Fruit fly (Drosophila melanogaster) whole organism, pupa: ENCODE measurements around the gene CG31910.

ENCODE experiments used
- CG10348 ChIP-seq: fragments of 200-800 bp; sonication (Bioruptor generic); IDR thresholded peaks from 2 replicates; pipeline ENCODE4 v1.3.6; 2022; ENCODE audit warnings: missing biosample characterization, missing genetic modification characterization
- CG12605 ChIP-seq: fragments of 200-800 bp; sonication (Bioruptor generic); IDR thresholded peaks from 2 replicates; pipeline ENCODE4 v1.3.6; 2022; ENCODE audit warnings: missing biosample characterization, missing genetic modification characterization
- CG13204 ChIP-seq: fragments of 200-800 bp; sonication (Bioruptor generic); optimal IDR thresholded peaks from 2 replicates; lab custom pipeline; 2018; ENCODE audit warnings: missing biosample characterization, mild to moderate bottlenecking, missing genetic modification characterization, moderate library complexity
- CG14655 ChIP-seq: fragments of 200-800 bp; sonication (Bioruptor generic); optimal IDR thresholded peaks from 3 replicates; lab custom pipeline; 2017; ENCODE audit warnings: mild to moderate bottlenecking, missing biosample characterization, missing genetic modification reagents, missing genetic modification characterization
- CG15710 ChIP-seq: fragments of 200-800 bp; sonication (Bioruptor generic); optimal IDR thresholded peaks from 2 replicates; lab custom pipeline; 2018; ENCODE audit warnings: missing biosample characterization, mild to moderate bottlenecking, missing genetic modification characterization, moderate library complexity
- CG17806 ChIP-seq: fragments of 200-800 bp; sonication (Bioruptor generic); optimal IDR thresholded peaks from 2 replicates; lab custom pipeline; 2018; ENCODE audit warnings: missing biosample characterization, mild to moderate bottlenecking, missing genetic modification characterization, moderate library complexity
- CG32121 ChIP-seq: fragments of 200-800 bp; sonication (Bioruptor generic); IDR thresholded peaks from 2 replicates; pipeline ENCODE4 v1.3.6; 2022; ENCODE audit warnings: missing biosample characterization, missing genetic modification characterization
- CG34367 ChIP-seq: fragments of 200-800 bp; sonication (Bioruptor generic); optimal IDR thresholded peaks from 2 replicates; lab custom pipeline; 2018; ENCODE audit warnings: missing biosample characterization, mild to moderate bottlenecking, missing genetic modification characterization
- CG4496 ChIP-seq: fragments of 200-800 bp; sonication (Bioruptor generic); IDR thresholded peaks from 3 replicates; pipeline ENCODE4 v1.3.6; 2022; ENCODE audit warnings: missing biosample characterization, missing genetic modification characterization
- CG8159 ChIP-seq: fragments of 200-800 bp; sonication (Bioruptor generic); optimal IDR thresholded peaks from 3 replicates; lab custom pipeline; 2018; ENCODE audit warnings: missing biosample characterization, mild to moderate bottlenecking, missing genetic modification characterization, moderate library complexity
- CG8301 ChIP-seq: fragments of 200-800 bp; sonication (Bioruptor generic); optimal IDR thresholded peaks from 2 replicates; lab custom pipeline; 2018; ENCODE audit warnings: missing biosample characterization, mild to moderate bottlenecking, missing genetic modification characterization
- CG9948 ChIP-seq: fragments of 200-800 bp; sonication (Bioruptor generic); optimal IDR thresholded peaks from 2 replicates; lab custom pipeline; 2018; ENCODE audit warnings: missing biosample characterization, mild to moderate bottlenecking, missing genetic modification characterization, moderate library complexity
- D1 ChIP-seq: fragments of 200-800 bp; sonication (Bioruptor generic); optimal IDR thresholded peaks from 2 replicates; lab custom pipeline; 2018; ENCODE audit warnings: missing biosample characterization, mild to moderate bottlenecking, missing genetic modification characterization, moderate library complexity
- EcR ChIP-seq: fragments of 200-800 bp; sonication (Bioruptor generic); optimal IDR thresholded peaks from 3 replicates; lab custom pipeline; 2019; ENCODE audit warnings: missing biosample characterization, missing genetic modification characterization, mild to moderate bottlenecking, moderate library complexity, missing genetic modification reagents
- Ets98B ChIP-seq: fragments of 200-800 bp; sonication (Bioruptor generic); IDR thresholded peaks from 2 replicates; pipeline ENCODE4 v1.3.6; 2022; ENCODE audit warnings: missing biosample characterization, missing genetic modification characterization
- Pif1A ChIP-seq: fragments of 200-800 bp; sonication (Bioruptor generic); optimal IDR thresholded peaks from 3 replicates; lab custom pipeline; 2016; ENCODE audit warnings: missing biosample characterization, missing genetic modification characterization
- Pif1B ChIP-seq: fragments of 200-800 bp; sonication (Bioruptor generic); optimal IDR thresholded peaks from 3 replicates; lab custom pipeline; 2016; ENCODE audit warnings: missing biosample characterization, missing genetic modification characterization
- Snoo ChIP-seq: fragments of 200-800 bp; sonication (Bioruptor generic); optimal IDR thresholded peaks from 3 replicates; lab custom pipeline; 2017; ENCODE audit warnings: missing biosample characterization, mild to moderate bottlenecking, missing genetic modification characterization, inconsistent platforms
- fd96Ca ChIP-seq: fragments of 200-800 bp; sonication (Bioruptor generic); IDR thresholded peaks from 3 replicates; pipeline ENCODE4 v1.3.6; 2022; ENCODE audit warnings: missing biosample characterization, missing genetic modification characterization
- gl ChIP-seq: fragments of 200-800 bp; sonication (Bioruptor generic); optimal IDR thresholded peaks from 2 replicates; lab custom pipeline; 2018; ENCODE audit warnings: missing biosample characterization, mild to moderate bottlenecking, missing genetic modification characterization
- rn ChIP-seq: fragments of 200-800 bp; sonication (Bioruptor generic); IDR thresholded peaks from 2 replicates; pipeline ENCODE4 v1.3.6; 2022; ENCODE audit warnings: missing biosample characterization, missing genetic modification characterization

Gene CG31910

DNA sequence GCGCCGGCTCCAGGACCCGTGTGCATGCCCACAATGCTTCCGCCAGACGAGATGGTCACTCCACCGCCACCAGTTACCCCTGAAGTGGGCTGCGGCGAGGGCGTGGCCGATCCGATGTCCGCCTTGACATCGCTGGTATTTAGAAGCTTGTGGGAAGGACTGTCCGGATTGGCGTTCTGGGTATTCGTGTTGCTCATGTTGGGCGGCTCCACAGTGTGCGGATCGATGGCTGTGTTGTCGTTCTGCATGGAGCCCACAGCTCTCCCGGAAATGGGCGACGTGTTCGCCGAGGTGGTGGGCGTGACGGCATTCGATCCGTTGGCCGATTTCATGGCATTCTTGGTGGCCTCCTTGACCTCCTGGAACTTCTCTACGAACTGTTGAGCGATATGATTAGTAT is 23.7 kb downstream of the CG31910 start:
- TF ChIP-seq CG8301: no peak
- TF ChIP-seq CG12605 (GFP tag; lab: Robert Waterston, UW): no peak
- TF ChIP-seq Snoo (tag; lab: Kevin White, UChicago): no peak
- TF ChIP-seq CG9948: no peak
- no peak for TF ChIP-seq rn (GFP tag; lab: Robert Waterston, UW)
- TF ChIP-seq Pif1B: no peak
- no peak for TF ChIP-seq CG15710
- TF ChIP-seq CG34367 (tag; lab: Kevin White, UChicago): no peak
- no peak for TF ChIP-seq CG17806
- no peak for TF ChIP-seq CG10348 (GFP tag; lab: Robert Waterston, UW)
- TF ChIP-seq CG14655 (GFP tag; lab: Kevin White, UChicago): no peak
- no peak for TF ChIP-seq Pif1A (GFP tag; lab: Kevin White, UChicago)
- no peak for TF ChIP-seq CG4496 (GFP tag; lab: Robert Waterston, UW)

DNA sequence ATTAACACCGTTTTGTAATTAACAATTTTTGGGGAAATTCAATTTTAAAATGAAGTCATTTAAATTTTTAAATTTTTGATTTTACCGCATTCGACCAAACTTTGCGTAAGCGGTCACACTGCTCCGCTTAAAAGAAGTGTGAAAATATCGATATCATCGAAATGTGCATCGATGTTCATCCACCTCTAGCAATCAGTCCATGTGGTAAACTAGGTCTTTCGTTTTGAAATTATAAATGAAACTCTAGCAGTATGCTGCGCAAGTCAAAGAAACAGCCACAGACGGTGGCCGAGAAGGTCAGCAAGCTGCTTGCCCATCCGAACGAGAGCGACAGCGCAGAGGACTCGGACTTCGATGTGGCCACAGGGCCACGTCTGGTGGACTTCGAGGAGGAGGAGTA is 28.0 kb downstream of the CG31910 start, which contains the start of gene Aatf:
Aatf (plus strand) TSS at position 166 of the 400 bp plus-strand sequence.
- TF ChIP-seq Snoo (tag; lab: Kevin White, UChicago): no peak
- TF ChIP-seq Ets98B: 0 out of 2 replicates have a peak, but pooled peaks have one; percentile 6
- TF ChIP-seq CG14655 (GFP tag; lab: Kevin White, UChicago): no peak
- TF ChIP-seq fd96Ca (GFP tag; lab: Robert Waterston, UW): no peak
- TF ChIP-seq CG13204: no peak
- TF ChIP-seq CG15710: no peak
- TF ChIP-seq, all 21 proteins: peak for 1

DNA sequence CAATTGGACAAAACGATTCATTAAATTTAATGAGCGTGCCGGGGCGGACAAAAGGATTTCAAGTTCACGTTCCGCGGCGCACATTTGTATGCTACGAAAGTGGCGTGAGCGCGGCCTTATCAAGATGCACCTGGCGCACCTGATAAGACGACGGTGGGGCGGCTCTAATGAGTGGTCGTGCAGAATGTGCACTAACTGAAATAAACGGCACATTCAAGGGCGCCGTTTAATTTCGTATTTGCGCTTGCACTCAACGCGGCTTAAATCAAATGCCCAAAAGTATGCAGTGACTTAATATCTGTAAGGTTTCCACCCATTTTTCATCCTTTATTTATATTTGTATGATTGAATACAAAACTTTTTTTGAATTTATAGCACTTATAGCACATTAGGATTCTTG is 28.5 kb downstream of the CG31910 start:
- TF ChIP-seq fd96Ca (GFP tag; lab: Robert Waterston, UW): no peak
- no peak for TF ChIP-seq CG12605 (GFP tag; lab: Robert Waterston, UW)
- no peak for TF ChIP-seq CG14655 (GFP tag; lab: Kevin White, UChicago)
- TF ChIP-seq CG13204: no peak
- TF ChIP-seq Ets98B: no peak
- no peak for TF ChIP-seq gl (tag; lab: Kevin White, UChicago)
- TF ChIP-seq CG9948: no peak
- no peak for TF ChIP-seq CG10348 (GFP tag; lab: Robert Waterston, UW)
- TF ChIP-seq CG8159 (tag; lab: Kevin White, UChicago): no peak
- TF ChIP-seq CG4496 (GFP tag; lab: Robert Waterston, UW): no peak
- no peak for TF ChIP-seq Pif1A (GFP tag; lab: Kevin White, UChicago)
- no peak for TF ChIP-seq CG8301
- TF ChIP-seq CG32121 (GFP tag; lab: Robert Waterston, UW): no peak
- no peak for TF ChIP-seq Pif1B
- no peak for TF ChIP-seq D1 (tag; lab: Kevin White, UChicago)
- TF ChIP-seq rn (GFP tag; lab: Robert Waterston, UW): no peak
- no peak for TF ChIP-seq CG15710
- TF ChIP-seq CG34367 (tag; lab: Kevin White, UChicago): no peak
- TF ChIP-seq EcR: no peak

DNA sequence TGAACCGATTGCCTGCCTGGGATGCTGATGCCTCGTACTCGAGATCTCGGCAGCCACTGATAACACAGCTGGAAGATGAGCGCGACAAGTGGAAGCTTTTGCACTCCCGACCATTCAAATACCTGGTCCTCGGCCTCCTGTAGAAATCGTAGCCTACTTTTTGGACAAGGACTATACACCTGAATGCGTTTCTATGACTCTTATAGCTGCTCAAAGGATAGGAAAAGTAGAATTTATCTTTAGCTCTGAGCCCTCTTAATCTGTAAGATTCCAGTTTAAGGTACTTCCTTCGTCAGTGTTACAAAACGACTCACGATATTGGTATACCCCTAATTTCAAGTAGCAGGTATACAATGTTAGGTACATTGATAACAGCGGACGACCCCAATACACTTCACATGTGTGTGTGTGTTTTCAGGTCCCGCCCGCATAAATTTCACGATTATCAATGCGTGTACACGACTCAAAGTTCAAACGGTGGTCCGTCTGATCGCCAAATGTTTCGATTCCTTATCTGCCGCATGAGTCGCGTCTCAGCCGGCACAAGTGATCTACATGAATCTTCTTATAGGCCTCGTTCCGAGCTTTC is 29.1 kb downstream of the CG31910 start, which contains the start of gene AkhR:
AkhR (minus strand) TSS at position 5 of the 589 bp plus-strand sequence.
- TF ChIP-seq CG8301 (no peak), fd96Ca (GFP tag; lab: Robert Waterston, UW) (no peak), CG15710 (no peak), Snoo (tag; lab: Kevin White, UChicago) (no peak), EcR (no peak), CG12605 (GFP tag; lab: Robert Waterston, UW) (no peak), Ets98B (no peak), rn (GFP tag; lab: Robert Waterston, UW) (no peak), CG10348 (GFP tag; lab: Robert Waterston, UW) (no peak), CG34367 (tag; lab: Kevin White, UChicago) (no peak)

DNA sequence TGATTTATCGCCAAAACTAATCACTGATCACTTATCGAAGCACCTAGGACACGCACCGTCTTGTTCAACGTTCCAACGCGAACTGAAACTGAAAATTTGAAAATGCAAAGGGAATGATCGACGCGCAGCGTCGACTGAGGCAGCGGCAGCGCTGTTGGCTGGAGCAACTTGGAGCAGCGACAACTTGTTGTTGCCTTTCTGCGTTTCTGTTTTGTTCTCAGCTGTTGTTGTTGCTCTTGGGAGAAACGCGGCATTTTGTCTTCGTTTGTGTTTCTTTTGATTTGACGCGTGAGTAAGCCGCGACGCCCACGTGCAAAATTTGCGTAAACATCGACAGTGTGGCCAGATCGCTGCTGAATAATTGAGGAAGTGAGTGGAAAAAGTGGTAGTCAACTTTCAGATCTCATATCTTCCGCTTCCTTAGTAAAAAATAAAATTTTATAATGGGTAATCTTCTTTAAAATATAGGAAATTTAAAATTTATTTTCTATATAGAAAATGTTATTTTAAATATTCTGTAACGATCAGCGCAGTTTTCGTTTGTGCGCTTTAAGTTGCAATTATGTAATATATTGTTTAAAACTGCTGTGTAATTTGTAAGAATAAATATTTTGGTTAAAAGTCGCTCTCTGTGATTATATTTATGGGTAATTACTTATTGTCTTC is 36.3 kb downstream of the CG31910 start, which contains the start of gene Tsp:
Tsp (minus strand) TSS at position 90 of the 666 bp plus-strand sequence.
- no peak for TF ChIP-seq CG17806
- no peak for TF ChIP-seq Snoo (tag; lab: Kevin White, UChicago)
- no peak for TF ChIP-seq Pif1B
- no peak for TF ChIP-seq Pif1A (GFP tag; lab: Kevin White, UChicago)
- TF ChIP-seq CG34367 (tag; lab: Kevin White, UChicago): no peak
- TF ChIP-seq CG8301: no peak
- no peak; the same call in 1 of the 2 replicates for TF ChIP-seq Ets98B
- peak; percentile 31 for TF ChIP-seq gl (tag; lab: Kevin White, UChicago)
- TF ChIP-seq CG15710: no peak
- TF ChIP-seq CG32121 (GFP tag; lab: Robert Waterston, UW): no peak
- TF ChIP-seq EcR: peak; percentile 36
- TF ChIP-seq CG8159 (tag; lab: Kevin White, UChicago): peak; percentile 3
- TF ChIP-seq rn (GFP tag; lab: Robert Waterston, UW): no peak
- peak; percentile 39 for TF ChIP-seq CG13204
- no peak for TF ChIP-seq CG9948
- TF ChIP-seq CG10348 (GFP tag; lab: Robert Waterston, UW): no peak
- TF ChIP-seq CG12605 (GFP tag; lab: Robert Waterston, UW): peak; percentile 29; the same call in 1 of the 2 replicates
- no peak for TF ChIP-seq D1 (tag; lab: Kevin White, UChicago)
- TF ChIP-seq fd96Ca (GFP tag; lab: Robert Waterston, UW): no peak
- peak; percentile 63; the same call in 2 of the 3 replicates for TF ChIP-seq CG4496 (GFP tag; lab: Robert Waterston, UW)
- peak; percentile 8 for TF ChIP-seq CG14655 (GFP tag; lab: Kevin White, UChicago)
- TF ChIP-seq, all 21 proteins: peak for 7
